Worm (Caenorhabditis elegans) whole organism, L2 larva: Measurements from ENCODE around the gene Y79H2A.3.

ENCODE experiments used
- ama-1 ChIP-seq: fragments of 150-350 bp; optimal IDR thresholded peaks from 2 replicates; lab custom pipeline; 2018; ENCODE audit warnings: inconsistent platforms
- blmp-1 ChIP-seq: sonication (generic microtip); optimal IDR thresholded peaks from 2 replicates; lab custom pipeline; 2017; ENCODE audit warnings: missing genetic modification characterization, mild to moderate bottlenecking, missing compliant biosample characterization, antibody characterized with exemption, moderate library complexity; ENCODE audit not compliant: insufficient read depth
- ceh-16 ChIP-seq: fragments of 150-350 bp; optimal IDR thresholded peaks from 2 replicates; lab custom pipeline; 2014; ENCODE audit warnings: missing biosample characterization, missing genetic modification characterization
- ceh-82 ChIP-seq: fragments of 150-350 bp; optimal IDR thresholded peaks from 2 replicates; lab custom pipeline; 2014; ENCODE audit warnings: missing biosample characterization, missing genetic modification characterization
- elt-1 ChIP-seq: fragments of 150-350 bp; optimal IDR thresholded peaks from 2 replicates; lab custom pipeline; 2014; ENCODE audit warnings: missing biosample characterization, missing genetic modification characterization
- elt-3 ChIP-seq: sonication (generic microtip); optimal IDR thresholded peaks from 2 replicates; lab custom pipeline; 2017; ENCODE audit warnings: missing biosample characterization, missing genetic modification characterization
- mab-5 ChIP-seq: fragments of 150-350 bp; optimal IDR thresholded peaks from 2 replicates; lab custom pipeline; 2014; ENCODE audit warnings: missing biosample characterization, missing genetic modification characterization
- nhr-23 ChIP-seq: fragments of 150-350 bp; optimal IDR thresholded peaks from 2 replicates; lab custom pipeline; 2014; ENCODE audit warnings: missing biosample characterization, missing genetic modification reagents, missing genetic modification characterization
- nhr-77 ChIP-seq: fragments of 150-350 bp; optimal IDR thresholded peaks from 2 replicates; lab custom pipeline; 2014; ENCODE audit warnings: missing biosample characterization, missing genetic modification characterization
- sem-4 ChIP-seq: fragments of 150-350 bp; optimal IDR thresholded peaks from 2 replicates; lab custom pipeline; 2014; ENCODE audit warnings: missing biosample characterization, missing genetic modification reagents, missing genetic modification characterization
- skn-1 ChIP-seq: sonication (generic microtip); optimal IDR thresholded peaks from 2 replicates; lab custom pipeline; 2017; ENCODE audit warnings: missing biosample characterization, missing genetic modification characterization
- sma-9 ChIP-seq, 2 experiments: fragments of 150-350 bp in 1 of 2; sonication (generic microtip) in 1 of 2; optimal IDR thresholded peaks; 2 replicates each; lab custom pipeline; 2014 to 2016; ENCODE audit warnings: missing genetic modification characterization in 2 of 2, mild to moderate bottlenecking in 1 of 2, missing biosample characterization in 1 of 2, missing compliant biosample characterization in 1 of 2, missing genetic modification reagents in 1 of 2, moderate library complexity in 1 of 2
- unc-62 ChIP-seq: fragments of 150-350 bp; optimal IDR thresholded peaks from 2 replicates; lab custom pipeline; 2014; ENCODE audit warnings: missing biosample characterization, missing genetic modification reagents, missing genetic modification characterization
- ztf-4 ChIP-seq: fragments of 150-350 bp; optimal IDR thresholded peaks from 2 replicates; lab custom pipeline; 2014; ENCODE audit warnings: missing biosample characterization, missing genetic modification characterization

ce11 chrIII:12034311-12034710 lies 17.8 kb downstream of the Y79H2A.3 start:
- TF ChIP-seq unc-62 (GFP tag; lab: Kevin White, UChicago) (no peak), sem-4 (no peak), nhr-77 (tag; lab: Kevin White, UChicago) (no peak), ama-1 (lab: Kevin White, UChicago) (no peak), skn-1 (no peak), ceh-82 (tag; lab: Kevin White, UChicago) (no peak), elt-1 (tag; lab: Kevin White, UChicago) (no peak), sma-9 (GFP tag; optimal IDR thresholded peaks at IDR 0.05; lab: Kevin White, UChicago) (no peak), sma-9 (tag; optimal IDR thresholded peaks at IDR 0.05; lab: Kevin White, UChicago) (no peak), blmp-1 (no peak), ceh-16 (tag; lab: Kevin White, UChicago) (no peak), nhr-23 (tag; lab: Kevin White, UChicago) (no peak), mab-5 (tag; lab: Kevin White, UChicago) (no peak), ztf-4 (tag; lab: Kevin White, UChicago) (no peak), elt-3 (tag; lab: Kevin White, UChicago) (no peak)
